Worm (Caenorhabditis elegans): ENCODE data around the gene rbd-1.

- TF ChIP-seq pqm-1 (tag; optimal IDR thresholded peaks at IDR 0.05) (no peak), unc-55 (GFP tag; optimal IDR thresholded peaks at IDR 0.05) (no peak), che-1 (tag; optimal IDR thresholded peaks at IDR 0.05) (no peak), fkh-10 (GFP tag; optimal IDR thresholded peaks at IDR 0.05) (no peak), elt-4 (tag; optimal IDR thresholded peaks at IDR 0.05) (no peak), pha-2 (tag; optimal IDR thresholded peaks at IDR 0.05) (no peak), hlh-30 (tag; optimal IDR thresholded peaks at IDR 0.05; ENCODE audit: insufficient read depth) (no peak), npax-4 (tag; optimal IDR thresholded peaks at IDR 0.05) (no peak), pha-4 (tag; optimal IDR thresholded peaks at IDR 0.05) (no peak), sox-4 (tag; optimal IDR thresholded peaks at IDR 0.05) (no peak), nhr-11 (tag; optimal IDR thresholded peaks at IDR 0.05) (no peak), ceh-24 (tag; optimal IDR thresholded peaks at IDR 0.05) (no peak)
These were observed 13.8 kb upstream of the rbd-1 start, which contains the start of gene C27D8.2 for ce11 chrIV:12710996-12711395.

Measured in whole organism, late embryonic.